Worm (Caenorhabditis elegans) whole organism, L3 larva: ENCODE results near the gene spe-29.
"Not testable (repeated sequence)": the region's sequence is repeated elsewhere in the genome, so short reads cannot be mapped to it uniquely, and the experiment has no call there.

ENCODE experiments used
- ZK546.5 ChIP-seq: sonication (generic microtip); optimal IDR thresholded peaks from 2 replicates; lab custom pipeline; 2017; ENCODE audit warnings: missing biosample characterization, missing genetic modification characterization
- aly-2 ChIP-seq: fragments of 150-350 bp; optimal IDR thresholded peaks from 2 replicates; lab custom pipeline; 2014; ENCODE audit warnings: missing biosample characterization, missing genetic modification characterization
- ceh-16 ChIP-seq: sonication (generic microtip); optimal IDR thresholded peaks from 2 replicates; lab custom pipeline; 2017; ENCODE audit warnings: missing biosample characterization, missing genetic modification characterization
- ceh-28 ChIP-seq: fragments of 150-350 bp; optimal IDR thresholded peaks from 2 replicates; lab custom pipeline; 2014; ENCODE audit warnings: missing biosample characterization, missing genetic modification reagents, missing genetic modification characterization
- ceh-82 ChIP-seq: fragments of 150-350 bp; optimal IDR thresholded peaks from 2 replicates; lab custom pipeline; 2014; ENCODE audit warnings: missing biosample characterization, missing genetic modification characterization
- daf-12 ChIP-seq: fragments of 150-350 bp; optimal IDR thresholded peaks from 2 replicates; lab custom pipeline; 2014; ENCODE audit warnings: missing biosample characterization, missing genetic modification reagents, missing genetic modification characterization
- egl-27 ChIP-seq: sonication (generic microtip); optimal IDR thresholded peaks from 4 replicates; lab custom pipeline; 2017; ENCODE audit warnings: missing biosample characterization, missing genetic modification reagents, missing genetic modification characterization
- egl-5 ChIP-seq: fragments of 150-350 bp; optimal IDR thresholded peaks from 2 replicates; lab custom pipeline; 2017; ENCODE audit warnings: missing biosample characterization, missing genetic modification reagents, missing genetic modification characterization, inconsistent platforms
- elt-2 ChIP-seq: sonication (generic microtip); optimal IDR thresholded peaks from 2 replicates; lab custom pipeline; 2016; ENCODE audit warnings: missing genetic modification reagents, mild to moderate bottlenecking, missing genetic modification characterization, missing compliant biosample characterization
- elt-3 ChIP-seq, 3 experiments: fragments of 150-350 bp in 1 of 3; sonication (generic microtip) in 2 of 3; optimal IDR thresholded peaks; 2 replicates in 2 of 3; 4 replicates in 1 of 3; lab custom pipeline; 2014 to 2017; ENCODE audit warnings: missing biosample characterization in 3 of 3, missing genetic modification characterization in 3 of 3
- eor-1 ChIP-seq, 2 experiments: fragments of 150-350 bp; optimal IDR thresholded peaks; 2 replicates each; lab custom pipeline; 2014 to 2018; ENCODE audit warnings: missing biosample characterization in 2 of 2, missing genetic modification characterization in 2 of 2
- fkh-10 ChIP-seq: sonication (generic microtip); optimal IDR thresholded peaks from 2 replicates; lab custom pipeline; 2017; ENCODE audit warnings: missing biosample characterization, missing genetic modification reagents, missing genetic modification characterization
- fkh-2 ChIP-seq: fragments of 150-350 bp; optimal IDR thresholded peaks from 2 replicates; lab custom pipeline; 2014; ENCODE audit warnings: missing biosample characterization, missing genetic modification reagents, missing genetic modification characterization
- hmg-11 ChIP-seq: sonication (generic microtip); optimal IDR thresholded peaks from 2 replicates; lab custom pipeline; 2016; ENCODE audit warnings: missing genetic modification characterization, missing compliant biosample characterization
- jun-1 ChIP-seq: fragments of 150-350 bp; optimal IDR thresholded peaks from 2 replicates; lab custom pipeline; 2014; ENCODE audit warnings: missing biosample characterization, missing genetic modification reagents, missing genetic modification characterization
- lin-15B ChIP-seq: fragments of 150-350 bp; optimal IDR thresholded peaks from 2 replicates; lab custom pipeline; 2014; ENCODE audit warnings: missing biosample characterization, missing genetic modification characterization
- lin-39 ChIP-seq: fragments of 150-350 bp; optimal IDR thresholded peaks from 2 replicates; lab custom pipeline; 2018; ENCODE audit warnings: missing biosample characterization, missing genetic modification reagents, missing genetic modification characterization
- lsy-12 ChIP-seq: sonication (generic microtip); optimal IDR thresholded peaks from 2 replicates; lab custom pipeline; 2016; ENCODE audit warnings: mild to moderate bottlenecking, missing genetic modification characterization, missing compliant biosample characterization
- mdl-1 ChIP-seq: fragments of 150-350 bp; optimal IDR thresholded peaks from 2 replicates; lab custom pipeline; 2014; ENCODE audit warnings: missing biosample characterization, missing genetic modification characterization
- mml-1 ChIP-seq: fragments of 150-350 bp; sonication (generic microtip); optimal IDR thresholded peaks from 3 replicates; lab custom pipeline; 2014; ENCODE audit warnings: missing biosample characterization, missing genetic modification characterization
- nfya-1 ChIP-seq: sonication (generic microtip); optimal IDR thresholded peaks from 2 replicates; lab custom pipeline; 2017; ENCODE audit warnings: missing genetic modification characterization, mild to moderate bottlenecking, missing compliant biosample characterization, antibody characterized with exemption, moderate library complexity; ENCODE audit not compliant: insufficient read depth
- nhr-11 ChIP-seq: fragments of 150-350 bp; optimal IDR thresholded peaks from 2 replicates; lab custom pipeline; 2014; ENCODE audit warnings: missing biosample characterization, missing genetic modification characterization
- nhr-12 ChIP-seq: fragments of 150-350 bp; optimal IDR thresholded peaks from 2 replicates; lab custom pipeline; 2014; ENCODE audit warnings: missing biosample characterization, missing genetic modification characterization
- nhr-237 ChIP-seq: fragments of 150-350 bp; optimal IDR thresholded peaks from 2 replicates; lab custom pipeline; 2014; ENCODE audit warnings: missing biosample characterization, missing genetic modification characterization
- nhr-25 ChIP-seq: sonication (generic microtip); optimal IDR thresholded peaks from 2 replicates; lab custom pipeline; 2017; ENCODE audit warnings: missing biosample characterization, missing genetic modification characterization
- pha-4 ChIP-seq: fragments of 150-350 bp; optimal IDR thresholded peaks from 2 replicates; lab custom pipeline; 2014; ENCODE audit warnings: missing biosample characterization, missing genetic modification reagents, missing genetic modification characterization
- pqm-1 ChIP-seq: fragments of 150-350 bp; optimal IDR thresholded peaks from 2 replicates; lab custom pipeline; 2017; ENCODE audit warnings: missing biosample characterization, missing genetic modification characterization, inconsistent platforms
- sea-2 ChIP-seq: fragments of 150-350 bp; sonication (generic microtip); optimal IDR thresholded peaks from 4 replicates; lab custom pipeline; 2014; ENCODE audit warnings: missing biosample characterization, missing genetic modification reagents, missing genetic modification characterization
- snpc-4 ChIP-seq: fragments of 150-350 bp; optimal IDR thresholded peaks from 2 replicates; lab custom pipeline; 2014; ENCODE audit warnings: missing biosample characterization, missing genetic modification characterization
- unc-39 ChIP-seq: sonication (generic microtip); optimal IDR thresholded peaks from 4 replicates; lab custom pipeline; 2017; ENCODE audit warnings: missing biosample characterization, missing genetic modification characterization
- zag-1 ChIP-seq: fragments of 150-350 bp; optimal IDR thresholded peaks from 2 replicates; lab custom pipeline; 2014; ENCODE audit warnings: missing biosample characterization, missing genetic modification characterization
- ztf-11 ChIP-seq: fragments of 150-350 bp; optimal IDR thresholded peaks from 2 replicates; lab custom pipeline; 2014; ENCODE audit warnings: missing biosample characterization, missing genetic modification characterization
- ztf-4 ChIP-seq: fragments of 150-350 bp; optimal IDR thresholded peaks from 2 replicates; lab custom pipeline; 2014; ENCODE audit warnings: missing biosample characterization, missing genetic modification characterization

Gene spe-29

DNA sequence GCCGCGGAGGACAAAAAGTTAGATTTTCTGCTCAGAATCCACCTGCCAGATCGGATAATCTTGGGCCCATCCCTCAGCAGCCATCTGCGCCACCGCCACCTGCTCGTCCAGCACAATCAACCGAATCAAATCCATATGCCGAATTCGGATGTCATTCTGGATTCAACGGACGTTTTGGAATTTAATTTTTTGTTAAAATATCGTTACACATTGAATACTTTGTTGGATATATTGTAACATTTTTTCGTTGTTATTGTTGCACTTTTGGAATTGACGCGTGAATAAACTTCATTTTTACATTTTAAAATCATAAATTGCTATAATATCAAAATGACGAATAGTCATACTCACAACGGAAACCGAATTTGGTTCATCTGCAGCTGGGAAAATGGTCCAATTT, at the start of gene spe-29:
Gene spe-29 (plus strand): TSS at position 301 of the 400 bp plus-strand sequence.
- TF ChIP-seq sea-2 (no peak), ceh-16 (tag; lab: Kevin White, UChicago) (no peak), jun-1 (tag; lab: Kevin White, UChicago) (no peak), nhr-12 (tag; lab: Kevin White, UChicago) (no peak), mdl-1 (no peak), daf-12 (tag; lab: Kevin White, UChicago) (no peak)

- TF ChIP-seq pqm-1 (tag; lab: Kevin White, UChicago) (peak; percentile 13), elt-2 (peak; percentile 34), nhr-237 (no peak), sea-2 (no peak), lin-39 (peak; percentile 59), hmg-11 (tag; lab: Kevin White, UChicago) (peak; percentile 19), unc-39 (tag; lab: Kevin White, UChicago) (no peak), fkh-2 (no peak), snpc-4 (tag; lab: Kevin White, UChicago) (peak; percentile 61), egl-5 (tag; lab: Kevin White, UChicago) (peak; percentile 64), lin-15B (tag; lab: Kevin White, UChicago) (peak; percentile 78)
Observed at ce11 chrIV:9884257-9884656, 49.4 kb upstream of the spe-29 start, which contains the start of the genes prp-18 and mccc-1. Gene prp-18 (minus strand): TSS chrIV:9884383. Gene mccc-1 (plus strand): TSS chrIV:9884570.

ce11 chrIV:9889857-9890256, 43.8 kb upstream of the spe-29 start, which contains the start of gene ttbk-3:
Gene ttbk-3 (minus strand): TSS chrIV:9889957.
- no peak for TF ChIP-seq lin-39
- no peak for TF ChIP-seq ceh-28 (tag; lab: Kevin White, UChicago)
- TF ChIP-seq hmg-11 (tag; lab: Kevin White, UChicago): no peak
- no peak for TF ChIP-seq pqm-1 (tag; lab: Kevin White, UChicago)
- TF ChIP-seq ceh-82 (tag; lab: Kevin White, UChicago): no peak
- no peak for TF ChIP-seq elt-2
- no peak for TF ChIP-seq eor-1 (tag; optimal IDR thresholded peaks at IDR 0.05; lab: Kevin White, UChicago)
- no peak for TF ChIP-seq ztf-11
- TF ChIP-seq lsy-12 (tag; lab: Kevin White, UChicago): no peak
- TF ChIP-seq nhr-11 (tag; lab: Kevin White, UChicago): no peak
- TF ChIP-seq fkh-10 (GFP tag; lab: Kevin White, UChicago): no peak
- TF ChIP-seq daf-12 (tag; lab: Kevin White, UChicago): no peak
- TF ChIP-seq fkh-2: no peak
- TF ChIP-seq elt-3 (tag; optimal IDR thresholded peaks at IDR 0.05; lab: Kevin White, UChicago): no peak
- no peak for TF ChIP-seq nhr-25 (tag; lab: Kevin White, UChicago)
- TF ChIP-seq zag-1 (tag; lab: Kevin White, UChicago): no peak
- no peak for TF ChIP-seq sea-2

DNA sequence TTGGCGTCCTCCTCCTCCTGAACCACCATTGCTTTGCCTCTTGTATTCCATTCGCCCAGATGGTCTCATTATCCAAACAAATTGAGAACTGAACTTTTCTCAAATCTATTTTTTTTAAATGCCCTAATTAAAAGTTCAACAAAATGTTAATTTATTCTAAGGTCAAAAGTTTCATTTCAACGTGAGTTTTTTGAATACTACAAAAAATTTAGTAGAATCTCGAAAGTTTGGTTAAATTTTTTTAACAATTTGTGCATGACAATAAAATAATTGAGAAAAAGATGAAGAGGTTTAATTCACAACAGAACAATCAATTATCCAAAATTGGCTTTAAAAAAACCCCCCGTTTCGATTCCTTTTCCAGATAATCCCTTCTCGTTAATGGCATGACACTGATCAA, 41.7 kb upstream of the spe-29 start, which contains the start of gene F32B6.4:
Gene F32B6.4 (minus strand): TSS at position 101 of the 400 bp plus-strand sequence.
- TF ChIP-seq nfya-1 (tag; lab: Kevin White, UChicago) (no peak), mml-1 (no peak), aly-2 (tag; lab: Kevin White, UChicago) (no peak), ztf-4 (tag; lab: Kevin White, UChicago) (no peak), nhr-237 (no peak), eor-1 (tag; optimal IDR thresholded peaks at IDR 0.05; lab: Kevin White, UChicago) (no peak), pha-4 (tag; lab: Kevin White, UChicago) (no peak), nhr-25 (tag; lab: Kevin White, UChicago) (no peak), ztf-11 (no peak), pqm-1 (tag; lab: Kevin White, UChicago) (no peak), egl-27 (tag; lab: Kevin White, UChicago) (no peak), nhr-12 (tag; lab: Kevin White, UChicago) (no peak), ZK546.5 (tag; lab: Kevin White, UChicago) (no peak)
- TF ChIP-seq, all 47 proteins: peak for 0

DNA sequence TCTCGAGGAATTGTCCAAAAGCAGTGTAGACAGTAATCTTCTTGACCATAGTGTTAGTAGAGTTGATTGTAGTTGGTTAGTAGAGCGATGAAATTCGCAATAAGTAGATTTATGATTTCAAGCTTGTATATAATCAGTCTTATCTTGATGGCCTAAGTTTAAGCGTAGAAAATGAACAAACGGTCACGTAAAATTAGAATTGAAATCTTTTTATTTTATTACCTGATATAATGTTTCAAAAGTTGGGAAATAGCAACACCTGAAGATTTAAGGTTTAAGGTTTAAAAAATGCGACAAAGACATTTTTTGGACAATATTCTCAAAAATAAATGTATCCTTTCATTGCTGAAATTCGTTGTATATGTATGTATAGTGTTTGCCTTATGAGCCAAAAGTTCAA, 40.0 kb upstream of the spe-29 start, which contains the start of gene sss-1:
Gene sss-1 (minus strand): TSS at position 101 of the 400 bp plus-strand sequence.
- TF ChIP-seq ZK546.5, pqm-1, pha-4 (tag; lab: Kevin White, UChicago): not testable (repeated sequence)
